Fruit fly (Drosophila melanogaster): ENCODE measurements around the gene pths.

- TF ChIP-seq rib (GFP tag; IDR thresholded peaks at IDR 0.05) = no peak
- TF ChIP-seq CG11695 (GFP tag; IDR thresholded peaks at IDR 0.05) = no peak
- TF ChIP-seq Atf6 (GFP tag; IDR thresholded peaks at IDR 0.05) = no peak
- no peak for TF ChIP-seq CG18011 (GFP tag; optimal IDR thresholded peaks at IDR 0.05)
- no peak for TF ChIP-seq h (optimal IDR thresholded peaks at IDR 0.05)
- no peak for TF ChIP-seq CG1603 (tag; optimal IDR thresholded peaks at IDR 0.05)
- TF ChIP-seq hkb (optimal IDR thresholded peaks at IDR 0.05) = no peak
- no peak for TF ChIP-seq hkb (GFP tag; IDR thresholded peaks at IDR 0.05)
- no peak for TF ChIP-seq Sox102F (GFP tag; optimal IDR thresholded peaks at IDR 0.05)
- no peak for TF ChIP-seq Oaz (GFP tag; IDR thresholded peaks at IDR 0.05)
- no peak for TF ChIP-seq CG31224 (GFP tag; IDR thresholded peaks at IDR 0.05)
- TF ChIP-seq CG8388 (GFP tag; optimal IDR thresholded peaks at IDR 0.05) = no peak
- no peak for TF ChIP-seq grn (GFP tag; optimal IDR thresholded peaks at IDR 0.05)
- TF ChIP-seq mld (GFP tag; IDR thresholded peaks at IDR 0.05; ENCODE audit: partially characterized antibody) = no peak
Measured at dm6 chr2L:21115687-21116086, 27.3 kb upstream of the pths start.
